Worm (Caenorhabditis elegans) whole organism, L4 larva: ENCODE results near the gene unc-52.

Experiments
- Y105C5A.15 ChIP-seq: fragments of 200-800 bp; sonication (Bioruptor generic); IDR thresholded peaks from 2 replicates; pipeline ENCODE4 v1.3.6; 2022; ENCODE audit warnings: missing genetic modification characterization, missing compliant biosample characterization
- Y48G9A.11 ChIP-seq: fragments of 200-800 bp; sonication (Bioruptor generic); IDR thresholded peaks from 2 replicates; pipeline ENCODE4 v1.3.6; 2022; ENCODE audit warnings: missing genetic modification reagents, missing genetic modification characterization, missing compliant biosample characterization
- ces-1 ChIP-seq: fragments of 150-350 bp; sonication (generic microtip); optimal IDR thresholded peaks from 4 replicates; lab custom pipeline; 2014; ENCODE audit warnings: missing biosample characterization, missing genetic modification reagents, missing genetic modification characterization
- daf-16 ChIP-seq, 3 experiments: sonication (generic microtip); optimal IDR thresholded peaks; 2 replicates each; lab custom pipeline; 2016 to 2017; ENCODE audit warnings: missing genetic modification characterization in 3 of 3, missing genetic modification reagents in 3 of 3, mild to moderate bottlenecking in 2 of 3, missing compliant biosample characterization in 2 of 3, missing biosample characterization in 1 of 3, moderate library complexity in 1 of 3
- mep-1 ChIP-seq: fragments of 150-350 bp; sonication (generic microtip); optimal IDR thresholded peaks from 3 replicates; lab custom pipeline; 2014; ENCODE audit warnings: missing biosample characterization, missing genetic modification characterization
- nhr-28 ChIP-seq: fragments of 150-350 bp; optimal IDR thresholded peaks from 2 replicates; lab custom pipeline; 2014; ENCODE audit warnings: missing biosample characterization, missing genetic modification characterization
- pha-4 ChIP-seq, 2 experiments: fragments of 150-350 bp in 1 of 2; fragments of 200-800 bp in 1 of 2; sonication (Bioruptor generic) in 1 of 2; IDR thresholded peaks in 1 of 2; optimal IDR thresholded peaks in 1 of 2; 2 replicates each; pipeline versions ENCODE4 v1.3.6 to Lab custom; 2014 to 2022; ENCODE audit warnings: missing genetic modification characterization in 2 of 2, missing genetic modification reagents in 2 of 2, missing biosample characterization in 1 of 2, missing compliant biosample characterization in 1 of 2
- unc-62 ChIP-seq, 3 experiments: fragments of 150-350 bp in 1 of 3; sonication (generic microtip); optimal IDR thresholded peaks in 2 of 3; peaks in 1 of 3; 1 replicate in 1 of 3; 2 replicates in 2 of 3; lab custom pipeline; 2014 to 2017; ENCODE audit warnings: missing biosample characterization in 3 of 3, missing genetic modification characterization in 3 of 3, missing genetic modification reagents in 3 of 3, missing genotype in 1 of 3
- zag-1 ChIP-seq: fragments of 150-350 bp; optimal IDR thresholded peaks from 2 replicates; lab custom pipeline; 2014; ENCODE audit warnings: missing biosample characterization, missing genetic modification characterization

ce11 chrII:14705956-14706355 is 21.7 kb upstream of the unc-52 start:
- no peak for TF ChIP-seq unc-62 (GFP tag; optimal IDR thresholded peaks at IDR 0.05 in 1 of 2; lab: Kevin White, UChicago)
- no peak for TF ChIP-seq unc-62 (tag; optimal IDR thresholded peaks at IDR 0.05; lab: Kevin White, UChicago)
- no peak for TF ChIP-seq daf-16 (GFP tag; optimal IDR thresholded peaks at IDR 0.05; lab: Kevin White, UChicago)
- no peak for TF ChIP-seq daf-16 (tag; optimal IDR thresholded peaks at IDR 0.05; lab: Kevin White, UChicago)
- no peak for TF ChIP-seq pha-4 (GFP tag; IDR thresholded peaks at IDR 0.05; lab: Robert Waterston, UW)
- TF ChIP-seq pha-4 (tag; optimal IDR thresholded peaks at IDR 0.05; lab: Kevin White, UChicago): no peak
- no peak for TF ChIP-seq nhr-28 (tag; lab: Kevin White, UChicago)
- TF ChIP-seq mep-1: no peak
- TF ChIP-seq Y48G9A.11 (GFP tag; lab: Robert Waterston, UW): no peak
- no peak for TF ChIP-seq zag-1
- TF ChIP-seq Y105C5A.15 (GFP tag; lab: Robert Waterston, UW): no peak
- no peak for TF ChIP-seq ces-1 (GFP tag; lab: Kevin White, UChicago)
